Worm (Caenorhabditis elegans): ENCODE measurements around the gene cft-1.

ce11 chrV:5509134-5509533 is 29.5 kb upstream of the cft-1 start:
- no peak for TF ChIP-seq nhr-12 (tag; optimal IDR thresholded peaks at IDR 0.05)
- TF ChIP-seq lin-13 (GFP tag; optimal IDR thresholded peaks at IDR 0.05): no peak
- no peak for TF ChIP-seq ceh-82 (tag; optimal IDR thresholded peaks at IDR 0.05)
- TF ChIP-seq ZK546.5 (tag; optimal IDR thresholded peaks at IDR 0.05): no peak
- TF ChIP-seq unc-62 (GFP tag; optimal IDR thresholded peaks at IDR 0.05): no peak
- no peak for TF ChIP-seq nhr-237 (tag; optimal IDR thresholded peaks at IDR 0.05)
- no peak for TF ChIP-seq lsy-2 (tag; optimal IDR thresholded peaks at IDR 0.05)
- TF ChIP-seq ztf-11 (tag; optimal IDR thresholded peaks at IDR 0.05): no peak
- TF ChIP-seq elt-1 (tag; optimal IDR thresholded peaks at IDR 0.05): no peak
- TF ChIP-seq lin-39 (tag; optimal IDR thresholded peaks at IDR 0.05): no peak

All from whole organism, L2 larva.